Fruit fly (Drosophila melanogaster): ENCODE results near the gene Hipk.
A peak's percentile ranks its signal among the peaks of the same experiment; 100 is the strongest.

Gene Hipk

DNA sequence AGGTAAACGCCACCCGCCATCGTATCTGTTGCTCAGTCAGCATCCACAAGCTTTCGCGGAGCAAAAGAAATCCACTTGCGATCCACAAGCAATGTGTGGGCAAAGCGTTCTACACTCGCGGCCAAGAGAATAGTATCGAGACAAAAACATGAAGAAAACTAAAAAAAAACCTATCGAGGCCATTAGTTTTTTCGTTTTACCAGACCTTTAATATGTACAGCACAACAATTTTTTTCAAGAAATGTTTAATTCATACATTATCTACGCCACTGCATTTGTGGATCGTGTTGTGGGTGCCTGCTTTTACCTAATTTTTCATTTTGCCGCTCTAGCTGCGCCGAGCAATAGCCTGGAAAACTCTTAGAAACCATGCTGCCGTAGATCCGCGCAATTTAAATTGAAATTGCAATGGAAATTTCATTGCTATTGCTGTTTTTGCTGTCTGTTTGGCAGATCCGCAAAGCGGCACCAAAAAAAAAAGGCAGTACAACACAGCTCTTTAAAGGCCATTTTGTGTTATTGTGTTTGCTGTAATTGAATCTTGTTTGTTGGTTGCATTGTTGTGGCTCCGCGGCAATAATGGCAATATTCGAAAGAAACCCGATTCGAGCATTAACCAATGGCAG, 20.3 kb downstream of the Hipk start (continued):
- TF ChIP-seq Ssrp (tag; optimal IDR thresholded peaks at IDR 0.05) (peak; percentile 39), CG4730 (GFP tag; IDR thresholded peaks at IDR 0.05) (0 out of 2 replicates have a peak, but pooled peaks have one; percentile 27), CG10267 (tag; optimal IDR thresholded peaks at IDR 0.05) (peak; percentile 62), inv (GFP tag; IDR thresholded peaks at IDR 0.05; ENCODE audit: partially characterized antibody) (no peak), onecut (GFP tag; IDR thresholded peaks at IDR 0.05) (peak; percentile 43; the same call in 1 of the 2 replicates), CG10366 (GFP tag; IDR thresholded peaks at IDR 0.05) (peak; percentile 42; the same call in 1 of the 2 replicates), Myb (GFP tag; optimal IDR thresholded peaks at IDR 0.05) (peak; percentile 10), Ptx1 (GFP tag; IDR thresholded peaks at IDR 0.05) (peak; percentile 77), corto (GFP tag; optimal IDR thresholded peaks at IDR 0.05) (no peak), CG13775 (GFP tag; optimal IDR thresholded peaks at IDR 0.05) (peak; percentile 29), CG8388 (GFP tag; optimal IDR thresholded peaks at IDR 0.05) (peak; percentile 67), Scr (GFP tag; IDR thresholded peaks at IDR 0.05; ENCODE audit: partially characterized antibody) (no peak), CG7271 (tag; optimal IDR thresholded peaks at IDR 0.05) (no peak), CG12236 (GFP tag; optimal IDR thresholded peaks at IDR 0.05) (no peak), ro (GFP tag; IDR thresholded peaks at IDR 0.05) (no peak), stwl (tag; optimal IDR thresholded peaks at IDR 0.05) (no peak), Ets97D (GFP tag; optimal IDR thresholded peaks at IDR 0.05) (no peak), CG4820 (GFP tag; optimal IDR thresholded peaks at IDR 0.05) (peak; percentile 31), CG11723 (GFP tag; optimal IDR thresholded peaks at IDR 0.05) (no peak), lola (GFP tag; optimal IDR thresholded peaks at IDR 0.05) (peak in 1 of 3 experiments; percentile 18), Oaz (GFP tag; IDR thresholded peaks at IDR 0.05) (no peak), CG12391 (tag; optimal IDR thresholded peaks at IDR 0.05) (peak; percentile 58), CG8359 (GFP tag; optimal IDR thresholded peaks at IDR 0.05; ENCODE audit: borderline replicate concordance) (peak; percentile 13), Bgb (GFP tag; IDR thresholded peaks at IDR 0.05; ENCODE audit: partially characterized antibody) (no peak), BEAF-32 (GFP tag; optimal IDR thresholded peaks at IDR 0.05) (no peak), CG16779 (GFP tag; IDR thresholded peaks at IDR 0.05) (no peak), klu (GFP tag; IDR thresholded peaks at IDR 0.05) (no peak), gsb-n (tag; optimal IDR thresholded peaks at IDR 0.05) (peak; percentile 39), disco-r (GFP tag; optimal IDR thresholded peaks at IDR 0.05) (peak; percentile 7), CG13624 (GFP tag; optimal IDR thresholded peaks at IDR 0.05) (peak; percentile 63), Doc3 (GFP tag; IDR thresholded peaks at IDR 0.05; ENCODE audit: partially characterized antibody) (no peak), trh (GFP tag; optimal IDR thresholded peaks at IDR 0.05) (no peak), MESR4 (GFP tag; optimal IDR thresholded peaks at IDR 0.05) (no peak), trem (tag; optimal IDR thresholded peaks at IDR 0.05) (no peak), gfzf (GFP tag; optimal IDR thresholded peaks at IDR 0.05) (no peak), hbn (GFP tag; IDR thresholded peaks at IDR 0.05; ENCODE audit: partially characterized antibody) (no peak), wdn (GFP tag; IDR thresholded peaks at IDR 0.05) (no peak), Stat92E (GFP tag; optimal IDR thresholded peaks at IDR 0.05) (no peak), NFAT (GFP tag; IDR thresholded peaks at IDR 0.05) (no peak), cas (GFP tag; IDR thresholded peaks at IDR 0.05) (no peak), pita (GFP tag; optimal IDR thresholded peaks at IDR 0.05) (no peak), Fer1 (GFP tag; optimal IDR thresholded peaks at IDR 0.05) (peak; percentile 71), tin (GFP tag; optimal IDR thresholded peaks at IDR 0.05) (peak; percentile 71), pros (GFP tag; optimal IDR thresholded peaks at IDR 0.05) (no peak), Nf-YB (GFP tag; optimal IDR thresholded peaks at IDR 0.05) (peak; percentile 20), CG43689 (GFP tag; IDR thresholded peaks at IDR 0.05) (no peak), CG3065 (GFP tag; optimal IDR thresholded peaks at IDR 0.05) (no peak), Dip2 (GFP tag; IDR thresholded peaks at IDR 0.05) (no peak), stc (GFP tag; IDR thresholded peaks at IDR 0.05) (peak; percentile 74)

All from whole organism, embryonic.